Worm (Caenorhabditis elegans) whole organism, young adult: Measurements from ENCODE around the gene klp-3.

Experiments
- B0336.3 ChIP-seq: fragments of 200-800 bp; sonication (Bioruptor generic); IDR thresholded peaks from 2 replicates; pipeline ENCODE4 v1.3.6; 2022; ENCODE audit warnings: missing genetic modification characterization, missing compliant biosample characterization
- D2030.7 ChIP-seq: fragments of 200-800 bp; sonication (Bioruptor generic); IDR thresholded peaks from 2 replicates; pipeline ENCODE4 v1.3.6; 2022; ENCODE audit warnings: missing genetic modification reagents, missing genetic modification characterization, missing compliant biosample characterization
- F10E7.11 ChIP-seq: sonication (generic microtip); optimal IDR thresholded peaks from 2 replicates; lab custom pipeline; 2017; ENCODE audit warnings: mild to moderate bottlenecking, missing genetic modification characterization, moderate library complexity, missing compliant biosample characterization
- F23B12.7 ChIP-seq: sonication (generic microtip); optimal IDR thresholded peaks from 2 replicates; lab custom pipeline; 2017; ENCODE audit warnings: missing genetic modification characterization, mild to moderate bottlenecking, missing compliant biosample characterization, antibody characterized with exemption, moderate library complexity; ENCODE audit not compliant: insufficient read depth
- F49E8.2 ChIP-seq: sonication (generic microtip); optimal IDR thresholded peaks from 3 replicates; lab custom pipeline; 2017; ENCODE audit warnings: missing genetic modification characterization, mild to moderate bottlenecking, missing compliant biosample characterization, antibody characterized with exemption, moderate library complexity; ENCODE audit not compliant: insufficient read depth
- F57A8.1 ChIP-seq: fragments of 200-800 bp; sonication (Bioruptor generic); optimal IDR thresholded peaks from 2 replicates; lab custom pipeline; 2018; ENCODE audit warnings: mild to moderate bottlenecking, missing genetic modification characterization, moderate library complexity, missing compliant biosample characterization
- F57C9.4 ChIP-seq: sonication (generic microtip); optimal IDR thresholded peaks from 2 replicates; lab custom pipeline; 2017; ENCODE audit warnings: mild to moderate bottlenecking, missing genetic modification characterization, missing compliant biosample characterization
- T07F8.4 ChIP-seq: sonication (generic microtip); optimal IDR thresholded peaks from 2 replicates; lab custom pipeline; 2016; ENCODE audit warnings: mild to moderate bottlenecking, missing genetic modification characterization, moderate library complexity, missing compliant biosample characterization
- Y53F4B.3 ChIP-seq: fragments of 200-800 bp; sonication (Bioruptor generic); IDR thresholded peaks from 2 replicates; pipeline ENCODE4 v1.3.6; 2022; ENCODE audit warnings: missing genetic modification reagents, missing genetic modification characterization, missing compliant biosample characterization
- Y53G8AR.9 ChIP-seq: fragments of 200-800 bp; sonication (Bioruptor generic); conservative IDR thresholded peaks from 2 replicates; pipeline ENCODE4 v1.3.6; 2022; ENCODE audit warnings: missing genetic modification reagents, missing genetic modification characterization, missing compliant biosample characterization
- Y56A3A.18 ChIP-seq: fragments of 200-800 bp; sonication (Bioruptor generic); IDR thresholded peaks from 2 replicates; pipeline ENCODE4 v1.3.6; 2022; ENCODE audit warnings: missing genetic modification reagents, missing genetic modification characterization, missing compliant biosample characterization
- Y67H2A.10 ChIP-seq: fragments of 200-800 bp; sonication (Bioruptor generic); conservative IDR thresholded peaks from 2 replicates; pipeline ENCODE4 v1.3.6; 2022; ENCODE audit warnings: missing genetic modification reagents, missing genetic modification characterization, missing compliant biosample characterization
- Y95B8A.8 ChIP-seq: fragments of 200-800 bp; sonication (Bioruptor generic); IDR thresholded peaks from 2 replicates; pipeline ENCODE4 v1.3.6; 2022; ENCODE audit warnings: missing genetic modification reagents, missing genetic modification characterization, missing compliant biosample characterization
- ZK185.1 ChIP-seq: sonication (generic microtip); optimal IDR thresholded peaks from 2 replicates; lab custom pipeline; 2016; ENCODE audit warnings: mild to moderate bottlenecking, missing genetic modification characterization, missing compliant biosample characterization; ENCODE audit not compliant: poor library complexity, severe bottlenecking
- akir-1 ChIP-seq: fragments of 200-800 bp; sonication (Bioruptor generic); optimal IDR thresholded peaks from 2 replicates; lab custom pipeline; 2018; ENCODE audit warnings: mild to moderate bottlenecking, missing genetic modification characterization, moderate library complexity, missing compliant biosample characterization
- bed-1 ChIP-seq: fragments of 200-800 bp; sonication (Bioruptor generic); IDR thresholded peaks from 2 replicates; pipeline ENCODE4 v1.3.6; 2022; ENCODE audit warnings: missing genetic modification reagents, missing genetic modification characterization, missing compliant biosample characterization
- ccch-3 ChIP-seq: fragments of 200-800 bp; sonication (Bioruptor generic); optimal IDR thresholded peaks from 2 replicates; lab custom pipeline; 2018; ENCODE audit warnings: mild to moderate bottlenecking, missing genetic modification characterization, missing compliant biosample characterization
- cebp-1 ChIP-seq, 2 experiments: fragments of 200-800 bp in 1 of 2; sonication (Bioruptor generic) in 1 of 2; sonication (generic microtip) in 1 of 2; IDR thresholded peaks in 1 of 2; optimal IDR thresholded peaks in 1 of 2; 2 replicates each; pipeline versions ENCODE4 v1.3.6 to Lab custom; 2017 to 2022; ENCODE audit warnings: missing compliant biosample characterization in 2 of 2, missing genetic modification characterization in 2 of 2, mild to moderate bottlenecking in 1 of 2, missing genetic modification reagents in 1 of 2, moderate library complexity in 1 of 2
- cebp-2 ChIP-seq: fragments of 200-800 bp; sonication (Bioruptor generic); IDR thresholded peaks from 2 replicates; pipeline ENCODE4 v1.3.6; 2022; ENCODE audit warnings: missing genetic modification characterization, missing compliant biosample characterization
- ceh-100 ChIP-seq: fragments of 200-800 bp; sonication (Bioruptor generic); IDR thresholded peaks from 2 replicates; pipeline ENCODE4 v1.3.6; 2022; ENCODE audit warnings: missing genetic modification reagents, missing genetic modification characterization, missing compliant biosample characterization
- die-1 ChIP-seq: sonication (generic microtip); optimal IDR thresholded peaks from 2 replicates; lab custom pipeline; 2016; ENCODE audit warnings: missing genotype, mild to moderate bottlenecking, missing genetic modification characterization, missing compliant biosample characterization
- dox-1 ChIP-seq: fragments of 200-800 bp; sonication (Bioruptor generic); IDR thresholded peaks from 2 replicates; pipeline ENCODE4 v1.3.6; 2022; ENCODE audit warnings: missing genetic modification reagents, missing genetic modification characterization, missing compliant biosample characterization
- ets-4 ChIP-seq: fragments of 200-800 bp; sonication (Bioruptor generic); optimal IDR thresholded peaks from 2 replicates; lab custom pipeline; 2018; ENCODE audit warnings: mild to moderate bottlenecking, missing genetic modification characterization, missing compliant biosample characterization
- fkh-3 ChIP-seq: sonication (generic microtip); optimal IDR thresholded peaks from 2 replicates; lab custom pipeline; 2016; ENCODE audit warnings: mild to moderate bottlenecking, missing genetic modification characterization, missing compliant biosample characterization
- gei-17 ChIP-seq: fragments of 200-800 bp; sonication (Bioruptor generic); optimal IDR thresholded peaks from 2 replicates; lab custom pipeline; 2018; ENCODE audit warnings: mild to moderate bottlenecking, missing genetic modification characterization, missing compliant biosample characterization
- hmg-20 ChIP-seq: fragments of 200-800 bp; sonication (Bioruptor generic); IDR thresholded peaks from 2 replicates; pipeline ENCODE4 v1.3.6; 2022; ENCODE audit warnings: missing genetic modification reagents, missing genetic modification characterization, missing compliant biosample characterization
- hsf-1 ChIP-seq: fragments of 200-800 bp; sonication (Bioruptor generic); IDR thresholded peaks from 2 replicates; pipeline ENCODE4 v1.3.6; 2022; ENCODE audit warnings: missing genetic modification reagents, missing genetic modification characterization, missing compliant biosample characterization
- let-607 ChIP-seq, 2 experiments: fragments of 200-800 bp in 1 of 2; sonication (Bioruptor generic) in 1 of 2; sonication (generic microtip) in 1 of 2; optimal IDR thresholded peaks; 2 replicates each; lab custom pipeline; 2016 to 2018; ENCODE audit warnings: mild to moderate bottlenecking in 2 of 2, missing compliant biosample characterization in 2 of 2, missing genetic modification characterization in 2 of 2, moderate library complexity in 2 of 2, missing genotype in 1 of 2
- lin-26 ChIP-seq: fragments of 200-800 bp; sonication (Bioruptor generic); IDR thresholded peaks from 2 replicates; pipeline ENCODE4 v1.3.6; 2022; ENCODE audit warnings: missing genetic modification reagents, missing genetic modification characterization, missing compliant biosample characterization
- lin-54 ChIP-seq: fragments of 200-800 bp; sonication (Bioruptor generic); optimal IDR thresholded peaks from 2 replicates; lab custom pipeline; 2018; ENCODE audit warnings: mild to moderate bottlenecking, missing genetic modification characterization, missing compliant biosample characterization
- lsy-27 ChIP-seq: sonication (generic microtip); optimal IDR thresholded peaks from 2 replicates; lab custom pipeline; 2017; ENCODE audit warnings: missing genetic modification characterization, mild to moderate bottlenecking, missing compliant biosample characterization, antibody characterized with exemption, missing genotype, borderline replicate concordance; ENCODE audit not compliant: insufficient read depth
- madf-3 ChIP-seq: fragments of 200-800 bp; sonication (Bioruptor generic); IDR thresholded peaks from 2 replicates; pipeline ENCODE4 v1.3.6; 2022; ENCODE audit warnings: missing genetic modification reagents, missing genetic modification characterization, missing compliant biosample characterization
- madf-6 ChIP-seq: fragments of 200-800 bp; sonication (Bioruptor generic); IDR thresholded peaks from 2 replicates; pipeline ENCODE4 v1.3.6; 2022; ENCODE audit warnings: missing genetic modification reagents, missing genetic modification characterization, missing compliant biosample characterization
- mcd-1 ChIP-seq: fragments of 200-800 bp; sonication (Bioruptor generic); IDR thresholded peaks from 2 replicates; pipeline ENCODE4 v1.3.6; 2022; ENCODE audit warnings: missing genetic modification reagents, missing genetic modification characterization, missing compliant biosample characterization
- mxl-1 ChIP-seq: sonication (generic microtip); optimal IDR thresholded peaks from 2 replicates; lab custom pipeline; 2016; ENCODE audit warnings: missing genetic modification characterization, missing compliant biosample characterization
- nfya-1 ChIP-seq: sonication (generic microtip); optimal IDR thresholded peaks from 2 replicates; lab custom pipeline; 2017; ENCODE audit warnings: antibody characterized with exemption, missing compliant biosample characterization, missing genetic modification characterization, borderline replicate concordance; ENCODE audit not compliant: insufficient read depth
- pbrm-1 ChIP-seq: fragments of 200-800 bp; sonication (Bioruptor generic); IDR thresholded peaks from 2 replicates; pipeline ENCODE4 v1.3.6; 2022; ENCODE audit warnings: missing genetic modification reagents, missing genetic modification characterization, missing compliant biosample characterization
- pha-4 ChIP-seq: fragments of 150-350 bp; sonication (generic microtip); optimal IDR thresholded peaks from 2 replicates; lab custom pipeline; 2014; ENCODE audit warnings: missing biosample characterization, missing genetic modification reagents, missing genetic modification characterization
- sdz-38 ChIP-seq: sonication (generic microtip); optimal IDR thresholded peaks from 2 replicates; lab custom pipeline; 2016; ENCODE audit warnings: missing genotype, missing genetic modification characterization, missing compliant biosample characterization
- snpc-1.1 ChIP-seq: sonication (generic microtip); optimal IDR thresholded peaks from 2 replicates; lab custom pipeline; 2017; ENCODE audit warnings: missing genetic modification characterization, mild to moderate bottlenecking, missing compliant biosample characterization, antibody characterized with exemption, moderate library complexity, missing genotype, missing genetic modification reagents; ENCODE audit not compliant: insufficient read depth
- tbp1 ChIP-seq: fragments of 200-800 bp; sonication (Bioruptor generic); optimal IDR thresholded peaks from 2 replicates; lab custom pipeline; 2018; ENCODE audit warnings: mild to moderate bottlenecking, missing genetic modification characterization, missing compliant biosample characterization
- unc-62 ChIP-seq: fragments of 150-350 bp; optimal IDR thresholded peaks from 2 replicates; lab custom pipeline; 2014; ENCODE audit warnings: missing biosample characterization, missing genetic modification reagents, missing genetic modification characterization
- xnd-1 ChIP-seq: sonication (generic microtip); optimal IDR thresholded peaks from 2 replicates; lab custom pipeline; 2016; ENCODE audit warnings: missing genotype, missing genetic modification reagents, missing genetic modification characterization, missing compliant biosample characterization
- zfh-2 ChIP-seq: fragments of 200-800 bp; sonication (Bioruptor generic); conservative IDR thresholded peaks from 2 replicates; pipeline ENCODE4 v1.3.6; 2022; ENCODE audit warnings: missing genetic modification reagents, missing genetic modification characterization, missing compliant biosample characterization
- ztf-18 ChIP-seq: sonication (generic microtip); optimal IDR thresholded peaks from 2 replicates; lab custom pipeline; 2016; ENCODE audit warnings: missing genotype, mild to moderate bottlenecking, missing genetic modification characterization, missing compliant biosample characterization
- ztf-22 ChIP-seq: fragments of 200-800 bp; sonication (Bioruptor generic); optimal IDR thresholded peaks from 2 replicates; lab custom pipeline; 2018; ENCODE audit warnings: mild to moderate bottlenecking, missing genetic modification characterization, moderate library complexity, missing compliant biosample characterization
- ztf-25 ChIP-seq: fragments of 200-800 bp; sonication (Bioruptor generic); IDR thresholded peaks from 2 replicates; pipeline ENCODE4 v1.3.6; 2022; ENCODE audit warnings: missing genetic modification reagents, missing genetic modification characterization, missing compliant biosample characterization

The klp-3 gene

ce11 chrII:7866081-7866480 is 23.9 kb downstream of the klp-3 start (continued):
- TF ChIP-seq hsf-1 (GFP tag; lab: Robert Waterston, UW) (0 out of 2 replicates have a peak, but pooled peaks have one; percentile 9), Y53G8AR.9 (GFP tag; lab: Robert Waterston, UW) (peak; percentile 9; the same call in 1 of the 2 replicates), mcd-1 (GFP tag; lab: Robert Waterston, UW) (no peak; the same call in 1 of the 2 replicates), Y95B8A.8 (0 out of 2 replicates have a peak, but pooled peaks have one; percentile 65), nfya-1 (tag; lab: Kevin White, UChicago) (no peak), madf-6 (GFP tag; lab: Robert Waterston, UW) (peak; percentile 54), mxl-1 (tag; lab: Kevin White, UChicago) (no peak), ztf-22 (no peak), hmg-20 (GFP tag; lab: Robert Waterston, UW) (no peak), B0336.3 (GFP tag; lab: Robert Waterston, UW) (peak; percentile 25; the same call in 1 of the 2 replicates), fkh-3 (tag; lab: Kevin White, UChicago) (no peak), F23B12.7 (tag; lab: Kevin White, UChicago) (no peak), snpc-1.1 (tag; lab: Kevin White, UChicago) (no peak), pha-4 (tag; lab: Kevin White, UChicago) (no peak), bed-1 (GFP tag; lab: Robert Waterston, UW) (no peak), ztf-18 (no peak), ztf-25 (GFP tag; lab: Robert Waterston, UW) (no peak), gei-17 (GFP tag; lab: Kevin White, UChicago) (no peak), cebp-1 (GFP tag; IDR thresholded peaks at IDR 0.05; lab: Robert Waterston, UW) (no peak), cebp-1 (tag; optimal IDR thresholded peaks at IDR 0.05; lab: Kevin White, UChicago) (peak; percentile 6), Y56A3A.18 (GFP tag; lab: Robert Waterston, UW) (no peak), madf-3 (GFP tag; lab: Robert Waterston, UW) (0 out of 2 replicates have a peak, but pooled peaks have one; percentile 7), lin-54 (GFP tag; lab: Kevin White, UChicago) (peak; percentile 1), tbp1 (GFP tag; lab: Kevin White, UChicago) (peak; percentile 21), akir-1 (GFP tag; lab: Kevin White, UChicago) (no peak), dox-1 (GFP tag; lab: Robert Waterston, UW) (no peak), unc-62 (GFP tag; lab: Kevin White, UChicago) (no peak), ccch-3 (no peak), zfh-2 (no peak), Y67H2A.10 (GFP tag; lab: Robert Waterston, UW) (no peak), F57C9.4 (tag; lab: Kevin White, UChicago) (no peak), pbrm-1 (GFP tag; lab: Robert Waterston, UW) (no peak), F49E8.2 (tag; lab: Kevin White, UChicago) (peak; percentile 59), T07F8.4 (no peak), cebp-2 (GFP tag; lab: Robert Waterston, UW) (0 out of 2 replicates have a peak, but pooled peaks have one; percentile 33), ZK185.1 (tag; lab: Kevin White, UChicago) (no peak), ets-4 (GFP tag; lab: Kevin White, UChicago) (no peak), F57A8.1 (GFP tag; lab: Kevin White, UChicago) (no peak), ceh-100 (GFP tag; lab: Robert Waterston, UW) (no peak), die-1 (no peak), xnd-1 (tag; lab: Kevin White, UChicago) (no peak), lin-26 (GFP tag; lab: Robert Waterston, UW) (peak; percentile 68), let-607 (tag; optimal IDR thresholded peaks at IDR 0.05; lab: Kevin White, UChicago) (no peak), sdz-38 (tag; lab: Kevin White, UChicago) (no peak), F10E7.11 (tag; lab: Kevin White, UChicago) (no peak), D2030.7 (GFP tag; lab: Robert Waterston, UW) (no peak), lsy-27 (tag; lab: Kevin White, UChicago) (no peak), Y53F4B.3 (GFP tag; lab: Robert Waterston, UW) (no peak)
